Worm (Caenorhabditis elegans): Measurements from ENCODE around the gene W01C9.2.

ce11 chrII:8506759-8507158 lies 29.4 kb upstream of the W01C9.2 start:
- TF ChIP-seq him-1 (tag; optimal IDR thresholded peaks at IDR 0.05) (no peak), dao-5 (tag; optimal IDR thresholded peaks at IDR 0.05) (no peak)
